Worm (Caenorhabditis elegans): Measurements from ENCODE around the gene msp-79.

Gene msp-79

DNA sequence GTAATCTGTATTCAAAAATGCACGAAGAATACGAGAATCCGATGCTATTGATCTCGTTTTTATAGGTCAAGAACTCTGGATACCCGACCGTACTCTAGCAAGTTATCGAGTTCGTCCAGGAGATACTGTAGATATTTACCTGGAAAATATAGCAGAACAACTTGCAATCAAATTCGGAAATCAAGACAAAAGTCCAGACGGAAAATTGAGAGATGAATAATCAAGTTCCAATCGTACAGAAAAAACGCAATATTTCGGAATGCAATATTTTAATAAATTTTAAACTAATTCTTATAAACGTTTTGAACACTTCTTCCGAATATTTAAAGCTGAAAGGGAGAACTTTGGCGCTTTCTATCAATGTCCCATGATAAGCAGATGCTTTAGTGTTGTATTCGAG, 28.0 kb downstream of the msp-79 start:
- TF ChIP-seq Y5F2A.4 (GFP tag; optimal IDR thresholded peaks at IDR 0.05): no peak
- peak; percentile 28 for TF ChIP-seq F49E8.2 (tag; optimal IDR thresholded peaks at IDR 0.05; ENCODE audit: borderline replicate concordance)
- peak; percentile 64 for TF ChIP-seq unc-130 (GFP tag; optimal IDR thresholded peaks at IDR 0.05)
- peak; percentile 65; the same call in 1 of the 2 replicates for TF ChIP-seq snpc-1.2 (GFP tag; IDR thresholded peaks at IDR 0.05)
- peak; percentile 61 for TF ChIP-seq lin-38 (GFP tag; IDR thresholded peaks at IDR 0.05)
- no peak for TF ChIP-seq Y48G9A.11 (GFP tag; IDR thresholded peaks at IDR 0.05)
- no peak for TF ChIP-seq ceh-20 (GFP tag; IDR thresholded peaks at IDR 0.05)

DNA sequence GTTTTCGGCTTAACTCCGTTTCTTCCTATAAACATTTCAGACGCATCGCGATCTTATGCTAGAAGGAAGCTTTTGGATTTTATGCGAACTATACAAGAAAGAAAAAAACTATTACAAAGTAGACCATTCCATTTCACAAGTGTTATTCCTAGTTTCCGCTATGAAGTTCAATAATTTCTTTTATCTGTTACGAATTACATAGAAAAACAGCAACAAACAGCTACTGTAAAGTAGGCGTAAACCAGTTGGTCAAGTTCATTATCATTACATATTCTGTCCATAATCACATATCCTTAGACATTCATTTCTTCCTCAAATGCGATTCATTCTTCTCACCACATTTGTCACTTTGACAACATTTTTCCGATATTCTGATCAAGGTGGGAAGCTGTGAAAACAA, 28.8 kb downstream of the msp-79 start, which contains the start of gene C28D4.10:
Gene C28D4.10 (plus strand): TSS at position 301 of the 400 bp plus-strand sequence.
- TF ChIP-seq arid-1 (GFP tag; conservative IDR thresholded peaks at IDR 0.05): no peak
- TF ChIP-seq nhr-42 (GFP tag; IDR thresholded peaks at IDR 0.05): no peak
- TF ChIP-seq ztf-11 (tag; optimal IDR thresholded peaks at IDR 0.05): no peak
- no peak for TF ChIP-seq lin-15B (tag; optimal IDR thresholded peaks at IDR 0.05)
- TF ChIP-seq hmg-1.1 (GFP tag; IDR thresholded peaks at IDR 0.05): no peak
- TF ChIP-seq ceh-28 (tag; optimal IDR thresholded peaks at IDR 0.05): no peak
- TF ChIP-seq egl-27 (tag; optimal IDR thresholded peaks at IDR 0.05): no peak
- TF ChIP-seq dmd-8 (GFP tag; IDR thresholded peaks at IDR 0.05): no peak
- TF ChIP-seq rbr-2 (tag; optimal IDR thresholded peaks at IDR 0.05): no peak
- no peak for TF ChIP-seq skn-1 (tag; optimal IDR thresholded peaks at IDR 0.05)
- no peak for TF ChIP-seq aha-1 (tag)
- no peak for TF ChIP-seq F26F4.8 (GFP tag; conservative IDR thresholded peaks at IDR 0.05)

DNA sequence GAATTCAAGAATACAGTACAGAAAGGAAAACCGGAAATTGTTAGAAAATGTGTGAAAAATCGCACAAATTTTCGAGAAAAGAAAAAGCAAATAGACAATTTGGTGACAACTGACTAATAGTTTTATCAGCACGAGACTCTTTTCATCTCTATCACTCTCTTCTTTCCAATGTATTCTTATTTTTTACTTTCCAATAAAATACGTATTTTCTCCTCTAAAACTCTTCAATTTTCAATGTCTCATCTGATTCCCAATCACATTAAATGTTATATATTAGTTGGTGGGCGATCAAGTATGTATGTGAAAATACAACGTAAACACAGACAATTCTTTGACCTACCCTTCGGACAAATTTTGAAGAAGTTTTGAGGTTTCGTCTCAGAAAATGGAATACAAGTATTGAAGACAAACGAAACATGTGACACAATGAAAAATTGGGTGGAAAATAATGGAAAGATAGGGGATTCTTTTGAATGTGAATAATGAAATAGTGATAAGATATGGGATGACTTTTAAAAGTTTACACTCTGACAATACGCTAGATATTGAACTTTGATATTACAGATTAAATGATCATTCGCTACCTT, 29.7 kb downstream of the msp-79 start, which contains the start of gene cka-1:
Gene cka-1 (minus strand): TSS at position 418 of the 587 bp plus-strand sequence.
- TF ChIP-seq nhr-77 (tag; optimal IDR thresholded peaks at IDR 0.05) (no peak), pha-4 (GFP tag; IDR thresholded peaks at IDR 0.05) (no peak), pha-4 (tag; optimal IDR thresholded peaks at IDR 0.05) (no peak), cey-2 (tag; optimal IDR thresholded peaks at IDR 0.05; ENCODE audit: borderline replicate concordance, insufficient read depth) (no peak), nhr-28 (tag; optimal IDR thresholded peaks at IDR 0.05) (peak; percentile 31), daf-16 (GFP tag; optimal IDR thresholded peaks at IDR 0.05) (no peak), daf-16 (tag; optimal IDR thresholded peaks at IDR 0.05) (peak; percentile 57), mdl-1 (tag; optimal IDR thresholded peaks at IDR 0.05) (peak in 1 of 2 experiments; percentile 59), hlh-30 (tag; optimal IDR thresholded peaks at IDR 0.05; ENCODE audit: insufficient read depth) (peak; percentile 51), php-3 (GFP tag; IDR thresholded peaks at IDR 0.05) (peak; percentile 77), mxl-2 (GFP tag; conservative IDR thresholded peaks at IDR 0.05) (no peak), F44E2.7 (GFP tag; IDR thresholded peaks at IDR 0.05) (no peak), tra-1 (GFP tag; IDR thresholded peaks at IDR 0.05) (0 out of 2 replicates have a peak, but pooled peaks have one; percentile 21), mep-1 (tag; optimal IDR thresholded peaks at IDR 0.05) (no peak), dmd-6 (GFP tag; IDR thresholded peaks at IDR 0.05) (peak; percentile 61; the same call in 1 of the 2 replicates), R02D3.7 (tag; optimal IDR thresholded peaks at IDR 0.05) (no peak), nhr-25 (tag; optimal IDR thresholded peaks at IDR 0.05; ENCODE audit: borderline replicate concordance, insufficient read depth) (no peak), dve-1 (tag; optimal IDR thresholded peaks at IDR 0.05; ENCODE audit: insufficient read depth) (peak; percentile 44), hlh-11 (tag; optimal IDR thresholded peaks at IDR 0.05) (peak; percentile 60), zfp-3 (GFP tag; conservative IDR thresholded peaks at IDR 0.05) (no peak)

Measured in whole organism, L4 larva.